Fruit fly (Drosophila melanogaster): ENCODE data around the gene CG12093.

DNA sequence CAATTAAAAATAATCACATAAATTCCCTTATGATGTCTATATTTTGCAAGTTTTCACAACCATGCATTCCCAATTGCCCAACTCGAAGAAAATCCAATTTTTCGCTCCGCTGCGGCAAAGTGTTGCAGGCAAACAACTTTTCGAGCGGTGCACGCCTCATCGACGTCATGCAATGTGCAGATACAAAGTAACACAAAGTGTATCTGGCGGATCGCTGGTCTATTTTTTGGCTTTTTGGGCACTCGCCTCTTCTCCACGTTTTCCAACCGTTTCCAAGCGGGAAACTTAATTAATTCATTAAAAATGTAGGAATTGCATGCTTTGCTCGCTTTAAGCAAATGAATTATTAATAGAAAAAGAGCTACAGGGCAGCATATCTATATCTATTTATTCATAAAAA lies 45.0 kb upstream of the CG12093 start:
- no peak for TF ChIP-seq CG8478 (optimal IDR thresholded peaks at IDR 0.05)
- no peak for TF ChIP-seq CTCF (optimal IDR thresholded peaks at IDR 0.05)

Data from S2 (cell line).